Fruit fly (Drosophila melanogaster) S2 (cell line): ENCODE data around the gene wnd.

Experiments used
- CG8478 ChIP-seq: fragments of >200 bp; optimal IDR thresholded peaks from 2 replicates; lab custom pipeline; 2018
- CTCF ChIP-seq, 2 experiments: fragments of >200 bp; optimal IDR thresholded peaks; 2 replicates each; lab custom pipeline; 2018

- TF ChIP-seq CTCF (optimal IDR thresholded peaks at IDR 0.05; lab: Kevin White, UChicago) (no peak), CG8478 (lab: Kevin White, UChicago) (no peak)
Measured at dm6 chr3L:19632766-19633632, 2.6 kb downstream of the wnd start.
